Fruit fly (Drosophila melanogaster) whole organism, embryonic: ENCODE results near the gene Ask1.

ENCODE experiments used
- Atf3 ChIP-seq: fragments of 200-800 bp; sonication (Bioruptor generic); optimal IDR thresholded peaks from 3 replicates; lab custom pipeline; 2016; ENCODE audit warnings: missing biosample characterization, missing genetic modification characterization
- Bgb ChIP-seq: fragments of 200-800 bp; sonication (Bioruptor generic); IDR thresholded peaks from 2 replicates; pipeline ENCODE4 v1.3.6; 2022; ENCODE audit warnings: missing biosample characterization, missing genetic modification characterization; ENCODE audit not compliant: partially characterized antibody
- CG10209 ChIP-seq: fragments of 200-800 bp; sonication (Bioruptor generic); optimal IDR thresholded peaks from 3 replicates; lab custom pipeline; 2017; ENCODE audit warnings: missing biosample characterization, mild to moderate bottlenecking, missing genetic modification characterization, missing genetic modification reagents
- CG1024 ChIP-seq: fragments of 200-800 bp; sonication (Bioruptor generic); IDR thresholded peaks from 2 replicates; pipeline ENCODE4 v1.3.6; 2022; ENCODE audit warnings: missing biosample characterization, missing genetic modification characterization
- CG11696 ChIP-seq: fragments of 200-800 bp; sonication (Bioruptor generic); IDR thresholded peaks from 2 replicates; pipeline ENCODE4 v1.3.6; 2022; ENCODE audit warnings: missing biosample characterization, missing genetic modification characterization
- CG12104 ChIP-seq: fragments of 200-800 bp; sonication (Bioruptor generic); optimal IDR thresholded peaks from 3 replicates; lab custom pipeline; 2016; ENCODE audit warnings: missing biosample characterization, missing genetic modification characterization
- CG1233 ChIP-seq: fragments of 200-800 bp; sonication (Bioruptor generic); optimal IDR thresholded peaks from 4 replicates; lab custom pipeline; 2018; ENCODE audit warnings: missing biosample characterization, mild to moderate bottlenecking, missing genetic modification characterization
- CG13287 ChIP-seq: fragments of 200-800 bp; sonication (Bioruptor generic); IDR thresholded peaks from 2 replicates; pipeline ENCODE4 v1.3.6; 2022; ENCODE audit warnings: missing biosample characterization, missing genetic modification characterization; ENCODE audit not compliant: partially characterized antibody
- CG15479 ChIP-seq: fragments of 200-800 bp; sonication (Bioruptor generic); optimal IDR thresholded peaks from 3 replicates; lab custom pipeline; 2019; ENCODE audit warnings: missing biosample characterization, mild to moderate bottlenecking, missing genetic modification characterization, moderate library complexity
- CG16863 ChIP-seq: fragments of 200-800 bp; sonication (Bioruptor generic); optimal IDR thresholded peaks from 3 replicates; lab custom pipeline; 2016; ENCODE audit warnings: missing biosample characterization, missing genetic modification characterization
- CG17328 ChIP-seq: fragments of 200-800 bp; sonication (Bioruptor generic); IDR thresholded peaks from 2 replicates; pipeline ENCODE4 v1.3.6; 2022; ENCODE audit warnings: missing biosample characterization, missing genetic modification characterization
- CG18599 ChIP-seq: fragments of 200-800 bp; sonication (Bioruptor generic); optimal IDR thresholded peaks from 3 replicates; lab custom pipeline; 2017; ENCODE audit warnings: missing biosample characterization, missing genetic modification characterization, mild to moderate bottlenecking, moderate library complexity, missing genetic modification reagents
- CG2120 ChIP-seq: fragments of 200-800 bp; sonication (Bioruptor generic); optimal IDR thresholded peaks from 3 replicates; lab custom pipeline; 2016; ENCODE audit warnings: missing biosample characterization, missing genetic modification characterization
- CG2678 ChIP-seq: fragments of 200-800 bp; sonication (Bioruptor generic); optimal IDR thresholded peaks from 3 replicates; lab custom pipeline; 2019; ENCODE audit warnings: missing biosample characterization, mild to moderate bottlenecking, missing genetic modification characterization, moderate library complexity
- CG3995 ChIP-seq: fragments of 200-800 bp; sonication (Bioruptor generic); optimal IDR thresholded peaks from 3 replicates; lab custom pipeline; 2016; ENCODE audit warnings: missing biosample characterization, missing genetic modification characterization
- CG43689 ChIP-seq: fragments of 200-800 bp; sonication (Bioruptor generic); IDR thresholded peaks from 2 replicates; pipeline ENCODE4 v1.3.6; 2022; ENCODE audit warnings: missing biosample characterization, missing genetic modification characterization
- CG6689 ChIP-seq: fragments of 200-800 bp; sonication (Bioruptor generic); IDR thresholded peaks from 2 replicates; pipeline ENCODE4 v1.3.6; 2022; ENCODE audit warnings: missing biosample characterization, missing genetic modification characterization
- CG6854 ChIP-seq: fragments of 200-800 bp; sonication (Bioruptor generic); optimal IDR thresholded peaks from 3 replicates; lab custom pipeline; 2017; ENCODE audit warnings: missing biosample characterization, mild to moderate bottlenecking, missing genetic modification characterization
- CG7357 ChIP-seq: fragments of 200-800 bp; sonication (Bioruptor generic); IDR thresholded peaks from 3 replicates; pipeline ENCODE4 v1.3.6; 2022; ENCODE audit warnings: missing biosample characterization, missing genetic modification characterization
- CG9932 ChIP-seq: fragments of 200-800 bp; sonication (Bioruptor generic); IDR thresholded peaks from 2 replicates; pipeline ENCODE4 v1.3.6; 2022; ENCODE audit warnings: missing biosample characterization, missing genetic modification characterization
- Chrac-16 ChIP-seq: fragments of 200-800 bp; sonication (Bioruptor generic); optimal IDR thresholded peaks from 3 replicates; lab custom pipeline; 2016; ENCODE audit warnings: missing biosample characterization, missing genetic modification characterization
- CrebB ChIP-seq: fragments of 200-800 bp; sonication (Bioruptor generic); optimal IDR thresholded peaks from 3 replicates; lab custom pipeline; 2018; ENCODE audit warnings: missing biosample characterization, mild to moderate bottlenecking, missing genetic modification characterization
- Dek ChIP-seq: fragments of 200-800 bp; sonication (Bioruptor generic); optimal IDR thresholded peaks from 3 replicates; lab custom pipeline; 2019; ENCODE audit warnings: missing biosample characterization, mild to moderate bottlenecking, missing genetic modification characterization, moderate library complexity
- E2f2 ChIP-seq: fragments of 200-800 bp; sonication (Bioruptor generic); IDR thresholded peaks from 2 replicates; pipeline ENCODE4 v1.3.6; 2022; ENCODE audit warnings: missing biosample characterization, missing genetic modification characterization
- H2.0 ChIP-seq: fragments of 200-800 bp; sonication (Bioruptor generic); IDR thresholded peaks from 2 replicates; pipeline ENCODE4 v1.3.6; 2022; ENCODE audit warnings: missing biosample characterization, missing genetic modification characterization
- Lim3 ChIP-seq: fragments of 200-800 bp; sonication (Bioruptor generic); IDR thresholded peaks from 2 replicates; pipeline ENCODE4 v1.3.6; 2022; ENCODE audit warnings: missing biosample characterization, missing genetic modification characterization
- NFAT ChIP-seq: fragments of 200-800 bp; sonication (Bioruptor generic); IDR thresholded peaks from 2 replicates; pipeline ENCODE4 v1.3.6; 2022; ENCODE audit warnings: missing biosample characterization, missing genetic modification characterization
- Neu2 ChIP-seq: fragments of 200-800 bp; sonication (Bioruptor generic); optimal IDR thresholded peaks from 3 replicates; lab custom pipeline; 2016; ENCODE audit warnings: missing biosample characterization, missing genetic modification characterization, borderline replicate concordance
- Nf-YA ChIP-seq: fragments of 200-800 bp; sonication (Bioruptor generic); IDR thresholded peaks from 2 replicates; pipeline ENCODE4 v1.3.6; 2022; ENCODE audit warnings: missing biosample characterization, missing genetic modification characterization
- Oli ChIP-seq: fragments of 200-800 bp; sonication (Bioruptor generic); optimal IDR thresholded peaks from 2 replicates; lab custom pipeline; 2018; ENCODE audit warnings: missing biosample characterization, mild to moderate bottlenecking, missing genetic modification characterization, moderate library complexity
- Pdp1 ChIP-seq, 2 experiments: fragments of 200-800 bp; sonication (Bioruptor generic); optimal IDR thresholded peaks; 3 replicates each; lab custom pipeline; 2016; ENCODE audit warnings: missing biosample characterization in 2 of 2, missing genetic modification characterization in 2 of 2, mild to moderate bottlenecking in 1 of 2, moderate library complexity in 1 of 2
- Xbp1 ChIP-seq: fragments of 200-800 bp; sonication (Bioruptor generic); optimal IDR thresholded peaks from 3 replicates; lab custom pipeline; 2016; ENCODE audit warnings: missing biosample characterization, mild to moderate bottlenecking, missing genetic modification characterization
- YL-1 ChIP-seq: fragments of 200-800 bp; sonication (Bioruptor generic); optimal IDR thresholded peaks from 3 replicates; lab custom pipeline; 2017; ENCODE audit warnings: missing biosample characterization, mild to moderate bottlenecking, missing genetic modification characterization
- ab ChIP-seq: fragments of 200-800 bp; sonication (Bioruptor generic); optimal IDR thresholded peaks from 2 replicates; lab custom pipeline; 2016; ENCODE audit warnings: missing biosample characterization, missing genetic modification characterization
- caup ChIP-seq: fragments of 200-800 bp; sonication (Bioruptor generic); optimal IDR thresholded peaks from 3 replicates; lab custom pipeline; 2017; ENCODE audit warnings: missing biosample characterization, mild to moderate bottlenecking, missing genetic modification characterization, moderate library complexity; ENCODE audit not compliant: severe bottlenecking
- cg ChIP-seq: fragments of 200-800 bp; sonication (Bioruptor generic); optimal IDR thresholded peaks from 3 replicates; lab custom pipeline; 2019; ENCODE audit warnings: missing biosample characterization, mild to moderate bottlenecking, missing genetic modification characterization, moderate library complexity
- chif ChIP-seq, 2 experiments: fragments of 200-800 bp; sonication (Bioruptor generic); optimal IDR thresholded peaks; 3 replicates each; lab custom pipeline; 2016; ENCODE audit warnings: missing biosample characterization in 2 of 2, missing genetic modification characterization in 2 of 2
- crc ChIP-seq: fragments of 200-800 bp; sonication (Bioruptor generic); optimal IDR thresholded peaks from 2 replicates; lab custom pipeline; 2016; ENCODE audit warnings: missing biosample characterization, missing genetic modification characterization
- hth ChIP-seq: fragments of >200 bp; optimal IDR thresholded peaks from 2 replicates; lab custom pipeline; 2017; ENCODE audit warnings: inconsistent platforms
- jigr1 ChIP-seq: fragments of 200-800 bp; sonication (Bioruptor generic); IDR thresholded peaks from 3 replicates; pipeline ENCODE4 v1.3.6; 2022; ENCODE audit warnings: missing biosample characterization, missing genetic modification characterization
- nerfin-1 ChIP-seq: fragments of 200-800 bp; sonication (Bioruptor generic); optimal IDR thresholded peaks from 3 replicates; lab custom pipeline; 2019; ENCODE audit warnings: missing biosample characterization, mild to moderate bottlenecking, missing genetic modification characterization, moderate library complexity
- onecut ChIP-seq: fragments of 200-800 bp; sonication (Bioruptor generic); IDR thresholded peaks from 2 replicates; pipeline ENCODE4 v1.3.6; 2022; ENCODE audit warnings: missing biosample characterization, missing genetic modification characterization
- pb ChIP-seq: fragments of 200-800 bp; sonication (Bioruptor generic); optimal IDR thresholded peaks from 3 replicates; lab custom pipeline; 2016; ENCODE audit warnings: missing biosample characterization, missing genetic modification characterization
- pho ChIP-seq: fragments of 200-800 bp; sonication (Bioruptor generic); optimal IDR thresholded peaks from 2 replicates; lab custom pipeline; 2016; ENCODE audit warnings: missing biosample characterization, missing genetic modification characterization
- salm ChIP-seq: fragments of 200-800 bp; sonication (Bioruptor generic); optimal IDR thresholded peaks from 2 replicates; lab custom pipeline; 2018; ENCODE audit warnings: missing biosample characterization, mild to moderate bottlenecking, missing genetic modification characterization
- sc ChIP-seq, 3 experiments: fragments of >200 bp in 2 of 3; fragments of 200-800 bp in 1 of 3; sonication (Bioruptor generic) in 1 of 3; optimal IDR thresholded peaks; 2 replicates in 2 of 3; 3 replicates in 1 of 3; lab custom pipeline; 2017; ENCODE audit warnings: mild to moderate bottlenecking in 1 of 3, missing biosample characterization in 1 of 3, missing genetic modification characterization in 1 of 3, missing genetic modification reagents in 1 of 3
- tna ChIP-seq: fragments of 200-800 bp; sonication (Bioruptor generic); IDR thresholded peaks from 2 replicates; pipeline ENCODE4 v1.3.6; 2022; ENCODE audit warnings: missing biosample characterization, missing genetic modification characterization; ENCODE audit not compliant: partially characterized antibody
- tup ChIP-seq: fragments of 200-800 bp; sonication (Bioruptor generic); optimal IDR thresholded peaks from 2 replicates; lab custom pipeline; 2016; ENCODE audit warnings: missing biosample characterization, mild to moderate bottlenecking, missing genetic modification characterization, moderate library complexity
- zf30C ChIP-seq: fragments of 200-800 bp; sonication (Bioruptor generic); optimal IDR thresholded peaks from 3 replicates; lab custom pipeline; 2018; ENCODE audit warnings: missing biosample characterization, mild to moderate bottlenecking, missing genetic modification characterization

Gene Ask1

dm6 chr3R:19860996-19861719 lies 18.4 kb upstream of the Ask1 start, which contains the start of the genes Ire1 and Mrm2 (continued):
- TF ChIP-seq chif (GFP tag; optimal IDR thresholded peaks at IDR 0.05; lab: Kevin White, UChicago) = peak; percentile 86 to 90
- TF ChIP-seq Dek (tag; lab: Kevin White, UChicago) = peak; percentile 80
- TF ChIP-seq caup (GFP tag; lab: Kevin White, UChicago) = peak; percentile 68
- TF ChIP-seq Lim3 (GFP tag; lab: Robert Waterston, UW) = no peak
- peak; percentile 63 for TF ChIP-seq Oli (tag; lab: Kevin White, UChicago)
- peak; percentile 90 for TF ChIP-seq Xbp1 (GFP tag; lab: Kevin White, UChicago)
- no peak for TF ChIP-seq CG6854 (GFP tag; lab: Kevin White, UChicago)
- TF ChIP-seq zf30C (GFP tag; lab: Kevin White, UChicago) = no peak
- peak; percentile 67 for TF ChIP-seq crc (GFP tag; lab: Kevin White, UChicago)
- TF ChIP-seq jigr1 = no peak
- peak; percentile 70 for TF ChIP-seq onecut (GFP tag; lab: Robert Waterston, UW)
- peak; percentile 48 for TF ChIP-seq CG3995 (GFP tag; lab: Kevin White, UChicago)
- TF ChIP-seq H2.0 (GFP tag; lab: Robert Waterston, UW) = peak; percentile 80
- peak; percentile 59 for TF ChIP-seq nerfin-1
- TF ChIP-seq CG18599 = peak; percentile 64
- TF ChIP-seq CG17328 = peak; percentile 75
- TF ChIP-seq CG11696 (GFP tag; lab: Robert Waterston, UW) = peak; percentile 63; the same call in 1 of the 2 replicates
- TF ChIP-seq E2f2 (GFP tag; lab: Robert Waterston, UW) = peak; percentile 52
- no peak for TF ChIP-seq Neu2
- peak; percentile 90 for TF ChIP-seq pho (GFP tag; lab: Kevin White, UChicago)
- TF ChIP-seq CG1024 (GFP tag; lab: Robert Waterston, UW) = peak; percentile 91
- TF ChIP-seq YL-1 (GFP tag; lab: Kevin White, UChicago) = peak; percentile 76
- TF ChIP-seq ab (GFP tag; lab: Kevin White, UChicago) = peak; percentile 87
- peak; percentile 76 for TF ChIP-seq CG2678 (tag; lab: Kevin White, UChicago)
- TF ChIP-seq CG16863 (GFP tag; lab: Kevin White, UChicago) = peak; percentile 67
- TF ChIP-seq CG43689 (GFP tag; lab: Robert Waterston, UW) = no peak
- TF ChIP-seq Nf-YA (GFP tag; lab: Robert Waterston, UW) = peak; percentile 51; the same call in 1 of the 2 replicates
- peak; percentile 92 to 93 for TF ChIP-seq Pdp1 (GFP tag; optimal IDR thresholded peaks at IDR 0.05; lab: Kevin White, UChicago)
- TF ChIP-seq CG6689 (GFP tag; lab: Robert Waterston, UW) = peak; percentile 81
- TF ChIP-seq CG1233 (GFP tag; lab: Kevin White, UChicago) = peak; percentile 35
- TF ChIP-seq CG13287 (GFP tag; lab: Robert Waterston, UW) = peak; percentile 83
- TF ChIP-seq sc (optimal IDR thresholded peaks at IDR 0.05; lab: Kevin White, UChicago) = no peak
- no peak for TF ChIP-seq sc (GFP tag; optimal IDR thresholded peaks at IDR 0.05; lab: Kevin White, UChicago)
- no peak; the same call in 1 of the 2 replicates for TF ChIP-seq tna
- TF ChIP-seq NFAT (GFP tag; lab: Robert Waterston, UW) = peak; percentile 81
- no peak for TF ChIP-seq cg (GFP tag; lab: Kevin White, UChicago)
- peak; percentile 64 for TF ChIP-seq CG12104 (GFP tag; lab: Kevin White, UChicago)
- TF ChIP-seq CG9932 = peak; percentile 93
- TF ChIP-seq CG15479 = peak; percentile 9
- TF ChIP-seq pb = peak; percentile 82
- peak; percentile 61 for TF ChIP-seq Bgb (GFP tag; lab: Robert Waterston, UW)
- no peak for TF ChIP-seq hth (lab: Kevin White, UChicago)
- peak; percentile 100 for TF ChIP-seq CG7357 (GFP tag; lab: Robert Waterston, UW)
- TF ChIP-seq salm = peak; percentile 21
- no peak for TF ChIP-seq tup (GFP tag; lab: Kevin White, UChicago)
- peak; percentile 55 for TF ChIP-seq CrebB (tag; lab: Kevin White, UChicago)
- peak; percentile 91 for TF ChIP-seq CG2120 (GFP tag; lab: Kevin White, UChicago)
- TF ChIP-seq Atf3 (GFP tag; lab: Kevin White, UChicago) = peak; percentile 83
- TF ChIP-seq CG10209 (GFP tag; lab: Kevin White, UChicago) = peak; percentile 67
- peak; percentile 78 for TF ChIP-seq Chrac-16 (GFP tag; lab: Kevin White, UChicago)
